Worm (Caenorhabditis elegans) whole organism, late embryonic: ENCODE results near the gene C37C3.9.

Experiments used
- C08G9.2 ChIP-seq: sonication (generic microtip); optimal IDR thresholded peaks from 2 replicates; lab custom pipeline; 2016; ENCODE audit warnings: mild to moderate bottlenecking, missing genetic modification characterization, moderate library complexity, missing compliant biosample characterization
- F13H6.1 ChIP-seq: sonication (generic microtip); optimal IDR thresholded peaks from 2 replicates; lab custom pipeline; 2016; ENCODE audit warnings: missing genetic modification characterization, missing compliant biosample characterization
- ceh-14 ChIP-seq: sonication (generic microtip); optimal IDR thresholded peaks from 2 replicates; lab custom pipeline; 2016; ENCODE audit warnings: missing genotype, missing genetic modification characterization, missing compliant biosample characterization
- ceh-18 ChIP-seq: sonication (generic microtip); optimal IDR thresholded peaks from 2 replicates; lab custom pipeline; 2016; ENCODE audit warnings: missing genetic modification characterization, missing compliant biosample characterization
- ceh-2 ChIP-seq: sonication (generic microtip); optimal IDR thresholded peaks from 2 replicates; lab custom pipeline; 2016; ENCODE audit warnings: missing genotype, missing genetic modification characterization, missing compliant biosample characterization
- ceh-31 ChIP-seq: sonication (generic microtip); optimal IDR thresholded peaks from 2 replicates; lab custom pipeline; 2016; ENCODE audit warnings: missing genetic modification characterization, missing compliant biosample characterization
- elt-2 ChIP-seq: sonication (generic microtip); optimal IDR thresholded peaks from 2 replicates; lab custom pipeline; 2016; ENCODE audit warnings: missing genetic modification reagents, missing genetic modification characterization, missing compliant biosample characterization
- elt-4 ChIP-seq: sonication (generic microtip); optimal IDR thresholded peaks from 2 replicates; lab custom pipeline; 2016; ENCODE audit warnings: missing genetic modification characterization, missing compliant biosample characterization
- ets-4 ChIP-seq: sonication (generic microtip); optimal IDR thresholded peaks from 2 replicates; lab custom pipeline; 2016; ENCODE audit warnings: missing genetic modification characterization, missing compliant biosample characterization
- fax-1 ChIP-seq: sonication (generic microtip); optimal IDR thresholded peaks from 2 replicates; lab custom pipeline; 2016; ENCODE audit warnings: missing genotype, missing genetic modification characterization, missing compliant biosample characterization
- fkh-10 ChIP-seq: fragments of 150-350 bp; optimal IDR thresholded peaks from 2 replicates; lab custom pipeline; 2014; ENCODE audit warnings: missing biosample characterization, missing genetic modification reagents, missing genetic modification characterization
- gmeb-2 ChIP-seq: sonication (generic microtip); optimal IDR thresholded peaks from 2 replicates; lab custom pipeline; 2016; ENCODE audit warnings: missing genetic modification characterization, inconsistent platforms, missing compliant biosample characterization
- hlh-13 ChIP-seq: fragments of 200-800 bp; sonication (Bioruptor generic); optimal IDR thresholded peaks from 2 replicates; lab custom pipeline; 2018; ENCODE audit warnings: mild to moderate bottlenecking, missing genetic modification characterization, missing compliant biosample characterization
- hlh-6 ChIP-seq: sonication (generic microtip); optimal IDR thresholded peaks from 2 replicates; lab custom pipeline; 2016; ENCODE audit warnings: missing genotype, missing genetic modification characterization, missing compliant biosample characterization
- hlh-8 ChIP-seq: sonication (generic microtip); optimal IDR thresholded peaks from 2 replicates; lab custom pipeline; 2016; ENCODE audit warnings: missing genotype, missing genetic modification characterization, missing compliant biosample characterization
- lim-6 ChIP-seq: sonication (generic microtip); optimal IDR thresholded peaks from 2 replicates; lab custom pipeline; 2016; ENCODE audit warnings: missing genetic modification characterization, missing compliant biosample characterization
- mec-3 ChIP-seq: sonication (generic microtip); optimal IDR thresholded peaks from 2 replicates; lab custom pipeline; 2016; ENCODE audit warnings: borderline replicate concordance, missing genetic modification characterization, missing compliant biosample characterization
- nfya-1 ChIP-seq: sonication (generic microtip); optimal IDR thresholded peaks from 2 replicates; lab custom pipeline; 2017; ENCODE audit warnings: missing genetic modification characterization, mild to moderate bottlenecking, missing compliant biosample characterization, antibody characterized with exemption, moderate library complexity
- nhr-11 ChIP-seq: fragments of 150-350 bp; optimal IDR thresholded peaks from 2 replicates; lab custom pipeline; 2014; ENCODE audit warnings: missing biosample characterization, missing genetic modification characterization
- pat-9 ChIP-seq: fragments of 200-800 bp; sonication (Bioruptor generic); optimal IDR thresholded peaks from 2 replicates; lab custom pipeline; 2018; ENCODE audit warnings: mild to moderate bottlenecking, missing genetic modification characterization, moderate library complexity, missing compliant biosample characterization
- pax-1 ChIP-seq: fragments of 150-350 bp; optimal IDR thresholded peaks from 2 replicates; lab custom pipeline; 2014; ENCODE audit warnings: missing biosample characterization, missing genetic modification characterization
- pha-2 ChIP-seq: sonication (generic microtip); optimal IDR thresholded peaks from 2 replicates; lab custom pipeline; 2017; ENCODE audit warnings: mild to moderate bottlenecking, missing genetic modification characterization, missing compliant biosample characterization
- pha-4 ChIP-seq: fragments of 150-350 bp; optimal IDR thresholded peaks from 2 replicates; lab custom pipeline; 2018; ENCODE audit warnings: missing biosample characterization, missing genetic modification reagents, missing genetic modification characterization
- pqm-1 ChIP-seq: sonication (generic microtip); optimal IDR thresholded peaks from 2 replicates; lab custom pipeline; 2016; ENCODE audit warnings: missing genetic modification characterization, missing compliant biosample characterization
- pros-1 ChIP-seq: fragments of 150-350 bp; optimal IDR thresholded peaks from 2 replicates; lab custom pipeline; 2014; ENCODE audit warnings: missing biosample characterization, missing genetic modification reagents, missing genetic modification characterization
- rnt-1 ChIP-seq: sonication (generic microtip); optimal IDR thresholded peaks from 2 replicates; lab custom pipeline; 2016; ENCODE audit warnings: missing genetic modification characterization, missing compliant biosample characterization
- sdc-2 ChIP-seq: sonication (generic microtip); optimal IDR thresholded peaks from 2 replicates; lab custom pipeline; 2016; ENCODE audit warnings: missing genotype, missing genetic modification characterization, missing compliant biosample characterization
- sox-4 ChIP-seq: sonication (generic microtip); optimal IDR thresholded peaks from 2 replicates; lab custom pipeline; 2017; ENCODE audit warnings: mild to moderate bottlenecking, missing genetic modification characterization, inconsistent platforms, missing compliant biosample characterization
- syd-9 ChIP-seq: sonication (generic microtip); optimal IDR thresholded peaks from 2 replicates; lab custom pipeline; 2016; ENCODE audit warnings: mild to moderate bottlenecking, missing genetic modification characterization, moderate library complexity, missing compliant biosample characterization
- tbx-2 ChIP-seq: sonication (generic microtip); optimal IDR thresholded peaks from 2 replicates; lab custom pipeline; 2016; ENCODE audit warnings: missing genetic modification characterization, missing compliant biosample characterization
- tbx-7 ChIP-seq: sonication (generic microtip); optimal IDR thresholded peaks from 2 replicates; lab custom pipeline; 2016; ENCODE audit warnings: missing genotype, missing genetic modification characterization, missing compliant biosample characterization
- unc-3 ChIP-seq, 2 experiments: fragments of 200-800 bp in 1 of 2; sonication (Bioruptor generic) in 1 of 2; sonication (generic microtip) in 1 of 2; conservative IDR thresholded peaks in 1 of 2; optimal IDR thresholded peaks in 1 of 2; 2 replicates each; pipeline versions ENCODE4 v1.3.6 to Lab custom; 2016 to 2022; ENCODE audit warnings: missing compliant biosample characterization in 2 of 2, missing genetic modification characterization in 2 of 2, missing genetic modification reagents in 1 of 2
- unc-42 ChIP-seq: sonication (generic microtip); optimal IDR thresholded peaks from 2 replicates; lab custom pipeline; 2016; ENCODE audit warnings: missing genotype, missing genetic modification characterization, missing compliant biosample characterization
- unc-55 ChIP-seq: sonication (generic microtip); optimal IDR thresholded peaks from 2 replicates; lab custom pipeline; 2017; ENCODE audit warnings: missing biosample characterization, missing genetic modification reagents, missing genetic modification characterization
- unc-86 ChIP-seq: sonication (generic microtip); optimal IDR thresholded peaks from 2 replicates; lab custom pipeline; 2016; ENCODE audit warnings: missing genetic modification characterization, missing compliant biosample characterization
- zip-5 ChIP-seq: sonication (generic microtip); optimal IDR thresholded peaks from 2 replicates; lab custom pipeline; 2016; ENCODE audit warnings: missing genetic modification characterization, missing compliant biosample characterization

Gene C37C3.9

ce11 chrV:7825836-7826235, 28.7 kb downstream of the C37C3.9 start:
- TF ChIP-seq hlh-13 (GFP tag; lab: Kevin White, UChicago) (no peak), unc-55 (GFP tag; lab: Kevin White, UChicago) (peak; percentile 58), pha-2 (tag; lab: Kevin White, UChicago) (no peak), unc-86 (tag; lab: Kevin White, UChicago) (no peak), fkh-10 (GFP tag; lab: Kevin White, UChicago) (no peak)

- TF ChIP-seq F13H6.1 (tag; lab: Kevin White, UChicago) (no peak), hlh-8 (tag; lab: Kevin White, UChicago) (peak; percentile 58), gmeb-2 (no peak), unc-55 (GFP tag; lab: Kevin White, UChicago) (peak; percentile 10), pax-1 (tag; lab: Kevin White, UChicago) (no peak), sox-4 (tag; lab: Kevin White, UChicago) (no peak)
- TF ChIP-seq, all 69 proteins: peak for 2
Measured at ce11 chrV:7824138-7824537, 30.4 kb downstream of the C37C3.9 start.

- TF ChIP-seq tbx-2 (tag; lab: Kevin White, UChicago), result peak; percentile 23
- no peak for TF ChIP-seq fax-1 (tag; lab: Kevin White, UChicago)
- TF ChIP-seq gmeb-2, result no peak
- no peak for TF ChIP-seq pqm-1 (tag; lab: Kevin White, UChicago)
- TF ChIP-seq nfya-1 (tag; lab: Kevin White, UChicago), result peak; percentile 16
- no peak for TF ChIP-seq pat-9
- no peak for TF ChIP-seq mec-3 (tag; lab: Kevin White, UChicago)
- TF ChIP-seq unc-55 (GFP tag; lab: Kevin White, UChicago), result peak; percentile 98
- TF ChIP-seq hlh-8 (tag; lab: Kevin White, UChicago), result no peak
- TF ChIP-seq nhr-11 (tag; lab: Kevin White, UChicago), result no peak
- peak; percentile 95 for TF ChIP-seq rnt-1 (tag; lab: Kevin White, UChicago)
- no peak for TF ChIP-seq zip-5 (tag; lab: Kevin White, UChicago)
- no peak for TF ChIP-seq ets-4 (tag; lab: Kevin White, UChicago)
- TF ChIP-seq pros-1, result no peak
- no peak for TF ChIP-seq lim-6
- TF ChIP-seq elt-4 (tag; lab: Kevin White, UChicago), result no peak
- TF ChIP-seq ceh-18 (tag; lab: Kevin White, UChicago), result peak; percentile 77
- peak; percentile 40 for TF ChIP-seq hlh-6 (tag; lab: Kevin White, UChicago)
- TF ChIP-seq pha-4 (tag; lab: Kevin White, UChicago), result no peak
- no peak for TF ChIP-seq sdc-2 (tag; lab: Kevin White, UChicago)
- no peak for TF ChIP-seq syd-9
- no peak for TF ChIP-seq unc-42 (tag; lab: Kevin White, UChicago)
Measured at ce11 chrV:7822655-7823054, 31.8 kb downstream of the C37C3.9 start.

ce11 chrV:7820270-7820669, 34.2 kb downstream of the C37C3.9 start, which contains the start of gene lbp-4:
lbp-4 (plus strand) TSS chrV:7820578.
- TF ChIP-seq zip-5 (tag; lab: Kevin White, UChicago) (peak; percentile 2), C08G9.2 (tag; lab: Kevin White, UChicago) (peak; percentile 57), unc-42 (tag; lab: Kevin White, UChicago) (peak; percentile 50), mec-3 (tag; lab: Kevin White, UChicago) (no peak), tbx-7 (no peak), unc-3 (GFP tag; conservative IDR thresholded peaks at IDR 0.05; lab: Robert Waterston, UW) (no peak), unc-3 (tag; optimal IDR thresholded peaks at IDR 0.05; lab: Kevin White, UChicago) (no peak), elt-2 (tag; lab: Kevin White, UChicago) (peak; percentile 22), tbx-2 (tag; lab: Kevin White, UChicago) (peak; percentile 79), ceh-31 (tag; lab: Kevin White, UChicago) (peak; percentile 92), ets-4 (tag; lab: Kevin White, UChicago) (peak; percentile 14), lim-6 (peak; percentile 23), ceh-14 (tag; lab: Kevin White, UChicago) (peak; percentile 62), ceh-2 (peak; percentile 24)
